Fruit fly (Drosophila melanogaster) whole organism, embryonic: ENCODE measurements around the gene CG42489.

Experiments used
- Awh ChIP-seq: fragments of 200-800 bp; sonication (Bioruptor generic); IDR thresholded peaks from 2 replicates; pipeline ENCODE4, ENCODE4 v1.3.6; 2022; ENCODE audit warnings: missing biosample characterization, missing genetic modification characterization
- CG10565 ChIP-seq: fragments of 200-800 bp; sonication (Bioruptor generic); optimal IDR thresholded peaks from 3 replicates; lab custom pipeline; 2016; ENCODE audit warnings: missing biosample characterization, mild to moderate bottlenecking, missing genetic modification characterization
- CG10654 ChIP-seq: fragments of 200-800 bp; sonication (Bioruptor generic); optimal IDR thresholded peaks from 2 replicates; lab custom pipeline; 2016; ENCODE audit warnings: missing biosample characterization, missing genetic modification characterization
- CG11456 ChIP-seq: fragments of 200-800 bp; sonication (Bioruptor generic); IDR thresholded peaks from 3 replicates; pipeline ENCODE4 v1.3.6; 2022; ENCODE audit warnings: missing biosample characterization, missing genetic modification characterization
- CG1233 ChIP-seq: fragments of 200-800 bp; sonication (Bioruptor generic); optimal IDR thresholded peaks from 4 replicates; lab custom pipeline; 2018; ENCODE audit warnings: missing biosample characterization, mild to moderate bottlenecking, missing genetic modification characterization
- CG12769 ChIP-seq: fragments of 200-800 bp; sonication (Bioruptor generic); optimal IDR thresholded peaks from 2 replicates; lab custom pipeline; 2019; ENCODE audit warnings: missing biosample characterization, mild to moderate bottlenecking, missing genetic modification characterization, moderate library complexity
- CG14014 ChIP-seq: fragments of 200-800 bp; sonication (Bioruptor generic); IDR thresholded peaks from 2 replicates; pipeline ENCODE4 v1.3.6; 2022; ENCODE audit warnings: missing biosample characterization, missing genetic modification characterization
- CG17359 ChIP-seq: fragments of 200-800 bp; sonication (Bioruptor generic); optimal IDR thresholded peaks from 3 replicates; lab custom pipeline; 2018; ENCODE audit warnings: missing biosample characterization, mild to moderate bottlenecking, missing genetic modification characterization, moderate library complexity
- CG17361 ChIP-seq: fragments of 200-800 bp; sonication (Bioruptor generic); IDR thresholded peaks from 3 replicates; pipeline ENCODE4 v1.3.6; 2022; ENCODE audit warnings: missing biosample characterization, missing genetic modification characterization
- CG1792 ChIP-seq: fragments of 200-800 bp; sonication (Bioruptor generic); optimal IDR thresholded peaks from 2 replicates; lab custom pipeline; 2016; ENCODE audit warnings: missing biosample characterization, missing genetic modification characterization
- CG2129 ChIP-seq: fragments of 200-800 bp; sonication (Bioruptor generic); IDR thresholded peaks from 2 replicates; pipeline ENCODE4 v1.3.6; 2022; ENCODE audit warnings: missing biosample characterization, missing genetic modification characterization; ENCODE audit not compliant: partially characterized antibody
- CG31441 ChIP-seq: fragments of 200-800 bp; sonication (Bioruptor generic); IDR thresholded peaks from 2 replicates; pipeline ENCODE4 v1.3.6; 2022; ENCODE audit warnings: missing biosample characterization, missing genetic modification characterization
- CG32772 ChIP-seq: fragments of 200-800 bp; sonication (Bioruptor generic); IDR thresholded peaks from 2 replicates; pipeline ENCODE4 v1.3.6; 2022; ENCODE audit warnings: missing biosample characterization, missing genetic modification characterization
- CG3281 ChIP-seq: fragments of 200-800 bp; sonication (Bioruptor generic); optimal IDR thresholded peaks from 3 replicates; lab custom pipeline; 2017; ENCODE audit warnings: missing biosample characterization, mild to moderate bottlenecking, missing genetic modification characterization
- CG5180 ChIP-seq: fragments of 200-800 bp; sonication (Bioruptor generic); optimal IDR thresholded peaks from 3 replicates; lab custom pipeline; 2017; ENCODE audit warnings: missing biosample characterization, missing genetic modification characterization, mild to moderate bottlenecking, moderate library complexity, missing genetic modification reagents
- CG6175 ChIP-seq: fragments of 200-800 bp; sonication (Bioruptor generic); IDR thresholded peaks from 3 replicates; pipeline ENCODE4 v1.3.6; 2022; ENCODE audit warnings: missing biosample characterization, missing genetic modification characterization
- CG6272 ChIP-seq: fragments of 200-800 bp; sonication (Bioruptor generic); IDR thresholded peaks from 2 replicates; pipeline ENCODE4 v1.3.6; 2022; ENCODE audit warnings: missing biosample characterization, missing genetic modification characterization
- CG6689 ChIP-seq: fragments of 200-800 bp; sonication (Bioruptor generic); IDR thresholded peaks from 2 replicates; pipeline ENCODE4 v1.3.6; 2022; ENCODE audit warnings: missing biosample characterization, missing genetic modification characterization
- CG6791 ChIP-seq: fragments of 200-800 bp; sonication (Bioruptor generic); IDR thresholded peaks from 3 replicates; pipeline ENCODE4 v1.3.6; 2022; ENCODE audit warnings: missing biosample characterization, missing genetic modification characterization; ENCODE audit not compliant: partially characterized antibody
- CG7987 ChIP-seq: fragments of 200-800 bp; sonication (Bioruptor generic); optimal IDR thresholded peaks from 2 replicates; lab custom pipeline; 2018; ENCODE audit warnings: missing biosample characterization, mild to moderate bottlenecking, missing genetic modification characterization, moderate library complexity
- Dp ChIP-seq: fragments of 200-800 bp; sonication (Bioruptor generic); optimal IDR thresholded peaks from 2 replicates; lab custom pipeline; 2018; ENCODE audit warnings: missing biosample characterization, mild to moderate bottlenecking, missing genetic modification characterization, moderate library complexity
- Drgx ChIP-seq: fragments of 200-800 bp; sonication (Bioruptor generic); IDR thresholded peaks from 2 replicates; pipeline ENCODE4 v1.3.6; 2022; ENCODE audit warnings: missing biosample characterization, missing genetic modification characterization
- Ets97D ChIP-seq: fragments of 200-800 bp; sonication (Bioruptor generic); optimal IDR thresholded peaks from 3 replicates; lab custom pipeline; 2016; ENCODE audit warnings: missing biosample characterization, missing genetic modification characterization
- GATAe ChIP-seq: fragments of 200-800 bp; sonication (Bioruptor generic); conservative IDR thresholded peaks from 2 replicates; pipeline ENCODE4 v1.3.6; 2022; ENCODE audit warnings: missing biosample characterization, missing genetic modification characterization
- HLH4C ChIP-seq: fragments of 200-800 bp; sonication (Bioruptor generic); IDR thresholded peaks from 3 replicates; pipeline ENCODE4 v1.3.6; 2022; ENCODE audit warnings: missing biosample characterization, missing genetic modification characterization; ENCODE audit not compliant: partially characterized antibody
- HmgZ ChIP-seq: fragments of 200-800 bp; sonication (Bioruptor generic); optimal IDR thresholded peaks from 2 replicates; lab custom pipeline; 2018; ENCODE audit warnings: missing biosample characterization, mild to moderate bottlenecking, missing genetic modification characterization
- Hr39 ChIP-seq: fragments of >200 bp; optimal IDR thresholded peaks from 2 replicates; lab custom pipeline; 2017
- Ravus ChIP-seq: fragments of 200-800 bp; sonication (Bioruptor generic); IDR thresholded peaks from 2 replicates; pipeline ENCODE4 v1.3.6; 2022; ENCODE audit warnings: missing biosample characterization, missing genetic modification characterization
- Rfx ChIP-seq: fragments of 200-800 bp; sonication (Bioruptor generic); IDR thresholded peaks from 2 replicates; pipeline ENCODE4 v1.3.6; 2022; ENCODE audit warnings: missing biosample characterization, missing genetic modification characterization
- Trl ChIP-seq, 3 experiments: fragments of >200 bp in 2 of 3; fragments of 200-800 bp in 1 of 3; sonication (Bioruptor generic) in 1 of 3; optimal IDR thresholded peaks; 2 replicates in 1 of 3; 3 replicates in 2 of 3; lab custom pipeline; 2016 to 2017; ENCODE audit warnings: missing biosample characterization in 1 of 3, missing genetic modification characterization in 1 of 3
- ato ChIP-seq: fragments of 200-800 bp; sonication (Bioruptor generic); IDR thresholded peaks from 2 replicates; pipeline ENCODE4 v1.3.6; 2022; ENCODE audit warnings: missing biosample characterization, missing genetic modification characterization; ENCODE audit not compliant: partially characterized antibody
- bbx ChIP-seq: fragments of 200-800 bp; sonication (Bioruptor generic); IDR thresholded peaks from 2 replicates; pipeline ENCODE4 v1.3.6; 2022; ENCODE audit warnings: missing biosample characterization, missing genetic modification characterization; ENCODE audit not compliant: partially characterized antibody
- br ChIP-seq: fragments of >200 bp; optimal IDR thresholded peaks from 2 replicates; lab custom pipeline; 2017
- cato ChIP-seq: fragments of 200-800 bp; sonication (Bioruptor generic); optimal IDR thresholded peaks from 2 replicates; lab custom pipeline; 2016; ENCODE audit warnings: missing biosample characterization, missing genetic modification characterization, borderline replicate concordance
- danr ChIP-seq: fragments of 200-800 bp; sonication (Bioruptor generic); IDR thresholded peaks from 2 replicates; pipeline ENCODE4 v1.3.6; 2022; ENCODE audit warnings: missing biosample characterization, missing genetic modification characterization
- gce ChIP-seq: fragments of 200-800 bp; sonication (Bioruptor generic); IDR thresholded peaks from 3 replicates; pipeline ENCODE4 v1.3.6; 2022; ENCODE audit warnings: missing biosample characterization, missing genetic modification characterization
- grn ChIP-seq: fragments of 200-800 bp; sonication (Bioruptor generic); optimal IDR thresholded peaks from 3 replicates; lab custom pipeline; 2017; ENCODE audit warnings: missing biosample characterization, missing genetic modification characterization
- gsb ChIP-seq: fragments of 200-800 bp; sonication (Bioruptor generic); IDR thresholded peaks from 2 replicates; pipeline ENCODE4 v1.3.6; 2022; ENCODE audit warnings: missing biosample characterization, missing genetic modification characterization
- hkb ChIP-seq, 2 experiments: fragments of 200-800 bp in 1 of 2; fragments of >200 bp in 1 of 2; sonication (Bioruptor generic) in 1 of 2; IDR thresholded peaks in 1 of 2; optimal IDR thresholded peaks in 1 of 2; 2 replicates each; pipeline versions ENCODE4 v1.3.6 to Lab custom; 2017 to 2022; ENCODE audit warnings: missing biosample characterization in 1 of 2, missing genetic modification characterization in 1 of 2
- jumu ChIP-seq: fragments of 200-800 bp; sonication (Bioruptor generic); optimal IDR thresholded peaks from 3 replicates; lab custom pipeline; 2016; ENCODE audit warnings: missing biosample characterization, missing genetic modification characterization
- kah ChIP-seq: fragments of 200-800 bp; sonication (Bioruptor generic); optimal IDR thresholded peaks from 2 replicates; lab custom pipeline; 2018; ENCODE audit warnings: missing biosample characterization, mild to moderate bottlenecking, missing genetic modification characterization
- kni ChIP-seq: fragments of 200-800 bp; sonication (Bioruptor generic); optimal IDR thresholded peaks from 3 replicates; lab custom pipeline; 2017; ENCODE audit warnings: mild to moderate bottlenecking, missing biosample characterization, missing genetic modification reagents, missing genetic modification characterization
- lov ChIP-seq, 2 experiments: fragments of 200-800 bp in 1 of 2; fragments of >200 bp in 1 of 2; sonication (Bioruptor generic) in 1 of 2; IDR thresholded peaks in 1 of 2; optimal IDR thresholded peaks in 1 of 2; 2 replicates in 1 of 2; 3 replicates in 1 of 2; pipeline versions ENCODE4 v1.3.6 to Lab custom; 2017 to 2022; ENCODE audit warnings: missing biosample characterization in 1 of 2, missing genetic modification characterization in 1 of 2
- oc ChIP-seq: fragments of 200-800 bp; sonication (Bioruptor generic); optimal IDR thresholded peaks from 2 replicates; lab custom pipeline; 2018; ENCODE audit warnings: missing biosample characterization, mild to moderate bottlenecking, missing genetic modification characterization, moderate library complexity
- tgo ChIP-seq: fragments of 200-800 bp; sonication (Bioruptor generic); IDR thresholded peaks from 3 replicates; pipeline ENCODE4 v1.3.6; 2022; ENCODE audit warnings: missing biosample characterization, missing genetic modification characterization
- vnd ChIP-seq: fragments of 200-800 bp; sonication (Bioruptor generic); IDR thresholded peaks from 3 replicates; pipeline ENCODE4 v1.3.6; 2022; ENCODE audit warnings: missing biosample characterization, missing genetic modification characterization; ENCODE audit not compliant: partially characterized antibody
- vvl ChIP-seq: fragments of 200-800 bp; sonication (Bioruptor generic); IDR thresholded peaks from 2 replicates; pipeline ENCODE4 v1.3.6; 2022; ENCODE audit warnings: missing biosample characterization, missing genetic modification characterization
- wor ChIP-seq: fragments of 200-800 bp; sonication (Bioruptor generic); IDR thresholded peaks from 2 replicates; pipeline ENCODE4 v1.3.6; 2022; ENCODE audit warnings: missing biosample characterization, missing genetic modification characterization
- zfh1 ChIP-seq: fragments of 200-800 bp; sonication (Bioruptor generic); IDR thresholded peaks from 3 replicates; pipeline ENCODE4 v1.3.6; 2022; ENCODE audit warnings: missing biosample characterization, missing genetic modification characterization
- zfh2 ChIP-seq: fragments of 200-800 bp; sonication (Bioruptor generic); optimal IDR thresholded peaks from 2 replicates; lab custom pipeline; 2016; ENCODE audit warnings: missing biosample characterization, missing genetic modification characterization

Gene CG42489

dm6 chr3R:8642376-8642966 is 12.1 kb downstream of the CG42489 start (continued):
- no peak for TF ChIP-seq Hr39 (lab: Kevin White, UChicago)
- no peak for TF ChIP-seq CG17361
- TF ChIP-seq CG12769 (tag; lab: Kevin White, UChicago) = no peak
- TF ChIP-seq zfh1 (GFP tag; lab: Robert Waterston, UW) = no peak
- TF ChIP-seq grn (GFP tag; lab: Kevin White, UChicago) = peak; percentile 80
- TF ChIP-seq tgo (GFP tag; lab: Robert Waterston, UW) = no peak
- TF ChIP-seq lov (optimal IDR thresholded peaks at IDR 0.05; lab: Kevin White, UChicago) = no peak
- TF ChIP-seq lov (GFP tag; IDR thresholded peaks at IDR 0.05; lab: Robert Waterston, UW) = no peak
- TF ChIP-seq Trl (optimal IDR thresholded peaks at IDR 0.05; lab: Kevin White, UChicago) = no peak
- TF ChIP-seq Trl (GFP tag; optimal IDR thresholded peaks at IDR 0.05; lab: Kevin White, UChicago) = no peak
- no peak for TF ChIP-seq CG7987
- TF ChIP-seq HLH4C (GFP tag; lab: Robert Waterston, UW) = peak; percentile 58
- TF ChIP-seq CG31441 (GFP tag; lab: Robert Waterston, UW) = no peak
- TF ChIP-seq wor (GFP tag; lab: Robert Waterston, UW) = no peak
- no peak for TF ChIP-seq kah (GFP tag; lab: Kevin White, UChicago)
- no peak for TF ChIP-seq Ravus
- no peak for TF ChIP-seq oc
- TF ChIP-seq CG1233 = no peak
- TF ChIP-seq GATAe (GFP tag; lab: Robert Waterston, UW) = no peak
- no peak for TF ChIP-seq hkb (optimal IDR thresholded peaks at IDR 0.05; lab: Kevin White, UChicago)
- no peak for TF ChIP-seq hkb (GFP tag; IDR thresholded peaks at IDR 0.05; lab: Robert Waterston, UW)
- 0 out of 2 replicates have a peak, but pooled peaks have one; percentile 25 for TF ChIP-seq CG2129
- no peak for TF ChIP-seq br (lab: Kevin White, UChicago)
- no peak for TF ChIP-seq kni (GFP tag; lab: Kevin White, UChicago)
- TF ChIP-seq CG5180 (GFP tag; lab: Kevin White, UChicago) = peak; percentile 14
- no peak for TF ChIP-seq CG10565 (GFP tag; lab: Kevin White, UChicago)
- TF ChIP-seq CG6791 (GFP tag; lab: Robert Waterston, UW) = peak; percentile 76
- no peak for TF ChIP-seq CG3281 (GFP tag; lab: Kevin White, UChicago)
- TF ChIP-seq CG32772 (GFP tag; lab: Robert Waterston, UW) = no peak
- TF ChIP-seq Ets97D (GFP tag; lab: Kevin White, UChicago) = no peak
- TF ChIP-seq CG6272 (GFP tag; lab: Robert Waterston, UW) = no peak
- TF ChIP-seq zfh2 (GFP tag; lab: Kevin White, UChicago) = no peak
- no peak for TF ChIP-seq HmgZ (tag; lab: Kevin White, UChicago)
- no peak for TF ChIP-seq Awh (GFP tag; lab: Robert Waterston, UW)
- no peak for TF ChIP-seq CG10654
- peak; percentile 51; the same call in 1 of the 2 replicates for TF ChIP-seq ato (GFP tag; lab: Robert Waterston, UW)
- no peak for TF ChIP-seq CG6689 (GFP tag; lab: Robert Waterston, UW)
- TF ChIP-seq CG14014 = no peak
- TF ChIP-seq Dp (GFP tag; lab: Kevin White, UChicago) = no peak
- TF ChIP-seq jumu (GFP tag; lab: Kevin White, UChicago) = no peak
- TF ChIP-seq vnd (GFP tag; lab: Robert Waterston, UW) = peak; percentile 31; the same call in 1 of the 3 replicates
- no peak for TF ChIP-seq CG17359 (tag; lab: Kevin White, UChicago)
- TF ChIP-seq gsb (GFP tag; lab: Robert Waterston, UW) = no peak
- TF ChIP-seq cato (GFP tag; lab: Kevin White, UChicago) = no peak
- 0 out of 2 replicates have a peak, but pooled peaks have one; percentile 24 for TF ChIP-seq vvl (GFP tag; lab: Robert Waterston, UW)
- TF ChIP-seq danr = no peak
- TF ChIP-seq bbx (GFP tag; lab: Robert Waterston, UW) = peak; percentile 70
- no peak for TF ChIP-seq CG6175 (GFP tag; lab: Robert Waterston, UW)
- TF ChIP-seq gce (GFP tag; lab: Robert Waterston, UW) = no peak
- TF ChIP-seq CG1792 (GFP tag; lab: Kevin White, UChicago) = no peak
- no peak for TF ChIP-seq CG11456 (GFP tag; lab: Robert Waterston, UW)
- TF ChIP-seq Drgx = no peak
- no peak for TF ChIP-seq Rfx (GFP tag; lab: Robert Waterston, UW)
